Worm (Caenorhabditis elegans) whole organism, L4 larva: ENCODE data around the gene unc-61.

ENCODE experiments used
- T26A8.4 ChIP-seq: fragments of 200-800 bp; sonication (Bioruptor generic); IDR thresholded peaks from 2 replicates; pipeline ENCODE4 v1.3.6; 2022; ENCODE audit warnings: missing genetic modification characterization, missing compliant biosample characterization
- Y48G9A.11 ChIP-seq: fragments of 200-800 bp; sonication (Bioruptor generic); IDR thresholded peaks from 2 replicates; pipeline ENCODE4 v1.3.6; 2022; ENCODE audit warnings: missing genetic modification reagents, missing genetic modification characterization, missing compliant biosample characterization
- Y5F2A.4 ChIP-seq: fragments of 200-800 bp; sonication (Bioruptor generic); optimal IDR thresholded peaks from 2 replicates; lab custom pipeline; 2018; ENCODE audit warnings: mild to moderate bottlenecking, missing genetic modification characterization, missing compliant biosample characterization
- Y75B8A.6 ChIP-seq: fragments of 200-800 bp; sonication (Bioruptor generic); IDR thresholded peaks from 2 replicates; pipeline ENCODE4 v1.3.6; 2022; ENCODE audit warnings: missing genetic modification reagents, missing genetic modification characterization, missing compliant biosample characterization
- ZK546.5 ChIP-seq, 2 experiments: sonication (generic microtip); optimal IDR thresholded peaks; 2 replicates each; lab custom pipeline; 2017; ENCODE audit warnings: missing biosample characterization in 2 of 2, missing genetic modification characterization in 2 of 2
- aha-1 ChIP-seq: fragments of 150-350 bp; peaks from one replicate; lab custom pipeline; 2014; ENCODE audit warnings: missing biosample characterization, missing genetic modification characterization
- arid-1 ChIP-seq: fragments of 200-800 bp; sonication (Bioruptor generic); conservative IDR thresholded peaks from 2 replicates; pipeline ENCODE4 v1.3.6; 2022; ENCODE audit warnings: missing genetic modification reagents, missing genetic modification characterization, missing compliant biosample characterization
- ceh-20 ChIP-seq: fragments of 200-800 bp; sonication (Bioruptor generic); IDR thresholded peaks from 2 replicates; pipeline ENCODE4 v1.3.6; 2022; ENCODE audit warnings: missing genetic modification reagents, missing genetic modification characterization, missing compliant biosample characterization
- ceh-82 ChIP-seq: sonication (generic microtip); optimal IDR thresholded peaks from 2 replicates; lab custom pipeline; 2017; ENCODE audit warnings: missing biosample characterization, missing genetic modification characterization
- daf-12 ChIP-seq: fragments of 150-350 bp; optimal IDR thresholded peaks from 2 replicates; lab custom pipeline; 2014; ENCODE audit warnings: missing biosample characterization, missing genetic modification reagents, missing genetic modification characterization
- daf-16 ChIP-seq, 3 experiments: sonication (generic microtip); optimal IDR thresholded peaks; 2 replicates each; lab custom pipeline; 2016 to 2017; ENCODE audit warnings: missing genetic modification characterization in 3 of 3, missing genetic modification reagents in 3 of 3, mild to moderate bottlenecking in 2 of 3, missing compliant biosample characterization in 2 of 3, missing biosample characterization in 1 of 3, moderate library complexity in 1 of 3
- daf-19 ChIP-seq: fragments of 200-800 bp; sonication (Bioruptor generic); conservative IDR thresholded peaks from 2 replicates; pipeline ENCODE4 v1.3.6; 2022; ENCODE audit warnings: missing genetic modification characterization, missing compliant biosample characterization
- dmd-8 ChIP-seq: fragments of 200-800 bp; sonication (Bioruptor generic); IDR thresholded peaks from 2 replicates; pipeline ENCODE4 v1.3.6; 2022; ENCODE audit warnings: missing genetic modification characterization, missing compliant biosample characterization
- dve-1 ChIP-seq: sonication (generic microtip); optimal IDR thresholded peaks from 2 replicates; lab custom pipeline; 2017; ENCODE audit warnings: antibody characterized with exemption, mild to moderate bottlenecking, missing genetic modification characterization, missing compliant biosample characterization; ENCODE audit not compliant: insufficient read depth
- egl-43 ChIP-seq: fragments of 200-800 bp; sonication (Bioruptor generic); IDR thresholded peaks from 2 replicates; pipeline ENCODE4 v1.3.6; 2022; ENCODE audit warnings: missing genetic modification reagents, missing genetic modification characterization, missing compliant biosample characterization
- gei-8 ChIP-seq: fragments of 200-800 bp; sonication (Bioruptor generic); optimal IDR thresholded peaks from 2 replicates; lab custom pipeline; 2018; ENCODE audit warnings: mild to moderate bottlenecking, missing genetic modification characterization, missing compliant biosample characterization
- hlh-30 ChIP-seq: sonication (generic microtip); optimal IDR thresholded peaks from 2 replicates; lab custom pipeline; 2017; ENCODE audit warnings: antibody characterized with exemption, mild to moderate bottlenecking, missing genetic modification characterization, missing compliant biosample characterization; ENCODE audit not compliant: insufficient read depth
- hmg-1.1 ChIP-seq: fragments of 200-800 bp; sonication (Bioruptor generic); IDR thresholded peaks from 2 replicates; pipeline ENCODE4 v1.3.6; 2022; ENCODE audit warnings: missing genetic modification reagents, missing genetic modification characterization, missing compliant biosample characterization
- jun-1 ChIP-seq: fragments of 150-350 bp; optimal IDR thresholded peaks from 2 replicates; lab custom pipeline; 2014; ENCODE audit warnings: missing biosample characterization, missing genetic modification reagents, missing genetic modification characterization
- lim-7 ChIP-seq: fragments of 200-800 bp; sonication (Bioruptor generic); IDR thresholded peaks from 2 replicates; pipeline ENCODE4 v1.3.6; 2022; ENCODE audit warnings: missing genetic modification characterization, missing compliant biosample characterization
- lin-38 ChIP-seq: fragments of 200-800 bp; sonication (Bioruptor generic); IDR thresholded peaks from 2 replicates; pipeline ENCODE4 v1.3.6; 2022; ENCODE audit warnings: missing genetic modification reagents, missing genetic modification characterization, missing compliant biosample characterization
- lir-3 ChIP-seq: sonication (generic microtip); optimal IDR thresholded peaks from 2 replicates; lab custom pipeline; 2016; ENCODE audit warnings: mild to moderate bottlenecking, missing genetic modification characterization, missing compliant biosample characterization
- lsy-2 ChIP-seq, 2 experiments: fragments of 150-350 bp in 1 of 2; sonication (generic microtip) in 1 of 2; optimal IDR thresholded peaks; 2 replicates each; lab custom pipeline; 2014 to 2017; ENCODE audit warnings: missing biosample characterization in 2 of 2, missing genetic modification characterization in 2 of 2
- madf-5 ChIP-seq, 2 experiments: fragments of 200-800 bp; sonication (Bioruptor generic); IDR thresholded peaks; 2 replicates each; pipeline ENCODE4 v1.3.6; 2022; ENCODE audit warnings: missing compliant biosample characterization in 2 of 2, missing genetic modification characterization in 2 of 2
- mdt-29 ChIP-seq: fragments of 200-800 bp; sonication (Bioruptor generic); IDR thresholded peaks from 2 replicates; pipeline ENCODE4 v1.3.6; 2022; ENCODE audit warnings: missing genetic modification reagents, missing genetic modification characterization, missing compliant biosample characterization
- mep-1 ChIP-seq: fragments of 150-350 bp; sonication (generic microtip); optimal IDR thresholded peaks from 3 replicates; lab custom pipeline; 2014; ENCODE audit warnings: missing biosample characterization, missing genetic modification characterization
- mes-2 ChIP-seq: sonication (generic microtip); optimal IDR thresholded peaks from 2 replicates; lab custom pipeline; 2016; ENCODE audit warnings: missing genotype, mild to moderate bottlenecking, missing genetic modification characterization, missing compliant biosample characterization; ENCODE audit not compliant: poor library complexity, severe bottlenecking
- mxl-2 ChIP-seq: fragments of 200-800 bp; sonication (Bioruptor generic); conservative IDR thresholded peaks from 2 replicates; pipeline ENCODE4 v1.3.6; 2022; ENCODE audit warnings: missing genetic modification reagents, missing genetic modification characterization, missing compliant biosample characterization
- mxl-3 ChIP-seq: fragments of 200-800 bp; sonication (Bioruptor generic); optimal IDR thresholded peaks from 2 replicates; lab custom pipeline; 2018; ENCODE audit warnings: mild to moderate bottlenecking, missing genetic modification characterization, missing compliant biosample characterization
- nhr-102 ChIP-seq: sonication (generic microtip); optimal IDR thresholded peaks from 2 replicates; lab custom pipeline; 2016; ENCODE audit warnings: mild to moderate bottlenecking, missing genetic modification characterization, moderate library complexity, missing compliant biosample characterization
- nhr-28 ChIP-seq: fragments of 150-350 bp; optimal IDR thresholded peaks from 2 replicates; lab custom pipeline; 2014; ENCODE audit warnings: missing biosample characterization, missing genetic modification characterization
- nhr-41 ChIP-seq: fragments of 200-800 bp; sonication (Bioruptor generic); IDR thresholded peaks from 2 replicates; pipeline ENCODE4 v1.3.6; 2022; ENCODE audit warnings: missing genetic modification reagents, missing genetic modification characterization, missing compliant biosample characterization
- nhr-42 ChIP-seq: fragments of 200-800 bp; sonication (Bioruptor generic); IDR thresholded peaks from 2 replicates; pipeline ENCODE4 v1.3.6; 2022; ENCODE audit warnings: missing genetic modification characterization, missing compliant biosample characterization
- nhr-48 ChIP-seq: sonication (generic microtip); optimal IDR thresholded peaks from 2 replicates; lab custom pipeline; 2016; ENCODE audit warnings: mild to moderate bottlenecking, missing genetic modification characterization, missing compliant biosample characterization
- nhr-6 ChIP-seq: fragments of 150-350 bp; optimal IDR thresholded peaks from 2 replicates; lab custom pipeline; 2014; ENCODE audit warnings: missing biosample characterization, missing genetic modification characterization
- nhr-76 ChIP-seq: fragments of 150-350 bp; optimal IDR thresholded peaks from 2 replicates; lab custom pipeline; 2014; ENCODE audit warnings: missing biosample characterization, missing genetic modification characterization
- nhr-77 ChIP-seq: fragments of 150-350 bp; optimal IDR thresholded peaks from 2 replicates; lab custom pipeline; 2014; ENCODE audit warnings: missing biosample characterization, missing genetic modification characterization
- pqm-1 ChIP-seq: sonication (generic microtip); optimal IDR thresholded peaks from 2 replicates; lab custom pipeline; 2017; ENCODE audit warnings: missing biosample characterization, missing genetic modification characterization
- rbr-2 ChIP-seq: sonication (generic microtip); optimal IDR thresholded peaks from 2 replicates; lab custom pipeline; 2016; ENCODE audit warnings: missing genotype, missing genetic modification characterization, missing compliant biosample characterization
- saeg-2 ChIP-seq: fragments of 200-800 bp; sonication (Bioruptor generic); IDR thresholded peaks from 2 replicates; pipeline ENCODE4 v1.3.6; 2022; ENCODE audit warnings: missing genetic modification reagents, missing genetic modification characterization, missing compliant biosample characterization
- set-16 ChIP-seq: fragments of 200-800 bp; sonication (Bioruptor generic); IDR thresholded peaks from 2 replicates; pipeline ENCODE4 v1.3.6; 2022; ENCODE audit warnings: missing genetic modification reagents, missing genetic modification characterization, missing compliant biosample characterization
- snpc-4 ChIP-seq: fragments of 150-350 bp; optimal IDR thresholded peaks from 2 replicates; lab custom pipeline; 2014; ENCODE audit warnings: missing biosample characterization, missing genetic modification characterization
- spr-1 ChIP-seq: sonication (generic microtip); optimal IDR thresholded peaks from 2 replicates; lab custom pipeline; 2016; ENCODE audit warnings: mild to moderate bottlenecking, missing genetic modification characterization, missing compliant biosample characterization
- tag-97 ChIP-seq: fragments of 200-800 bp; sonication (Bioruptor generic); IDR thresholded peaks from 2 replicates; pipeline ENCODE4 v1.3.6; 2022; ENCODE audit warnings: missing genetic modification characterization, missing compliant biosample characterization
- unc-39 ChIP-seq: sonication (generic microtip); optimal IDR thresholded peaks from 2 replicates; lab custom pipeline; 2017; ENCODE audit warnings: missing biosample characterization, missing genetic modification characterization
- vab-7 ChIP-seq: fragments of 200-800 bp; sonication (Bioruptor generic); IDR thresholded peaks from 2 replicates; pipeline ENCODE4 v1.3.6; 2022; ENCODE audit warnings: missing genetic modification reagents, missing genetic modification characterization, missing compliant biosample characterization
- zag-1 ChIP-seq: fragments of 150-350 bp; optimal IDR thresholded peaks from 2 replicates; lab custom pipeline; 2014; ENCODE audit warnings: missing biosample characterization, missing genetic modification characterization
- zip-11 ChIP-seq: fragments of 200-800 bp; sonication (Bioruptor generic); IDR thresholded peaks from 2 replicates; pipeline ENCODE4 v1.3.6; 2022; ENCODE audit warnings: missing genetic modification characterization, missing compliant biosample characterization
- zip-2 ChIP-seq: fragments of 150-350 bp; optimal IDR thresholded peaks from 2 replicates; lab custom pipeline; 2014; ENCODE audit warnings: missing biosample characterization, missing genetic modification characterization
- ztf-7 ChIP-seq: fragments of 150-350 bp; optimal IDR thresholded peaks from 2 replicates; lab custom pipeline; 2014; ENCODE audit warnings: missing biosample characterization, missing genetic modification characterization

unc-61 gene

ce11 chrV:14696604-14697307 lies 37.3 kb downstream of the unc-61 start, which contains the start of gene unc-112 (continued):
- TF ChIP-seq rbr-2 (tag; lab: Kevin White, UChicago): peak; percentile 69
- TF ChIP-seq lin-38: peak; percentile 64
- TF ChIP-seq Y48G9A.11 (GFP tag; lab: Robert Waterston, UW): no peak
- TF ChIP-seq hmg-1.1 (GFP tag; lab: Robert Waterston, UW): peak; percentile 83
- TF ChIP-seq zip-11: no peak
- no peak for TF ChIP-seq ceh-82
- no peak for TF ChIP-seq daf-19
- peak; percentile 45 for TF ChIP-seq set-16 (GFP tag; lab: Robert Waterston, UW)
- peak; percentile 54 for TF ChIP-seq nhr-77 (tag; lab: Kevin White, UChicago)
- TF ChIP-seq hlh-30: peak; percentile 67
- peak; percentile 85 for TF ChIP-seq mxl-3 (GFP tag; lab: Kevin White, UChicago)
- TF ChIP-seq mdt-29: no peak
- no peak for TF ChIP-seq ZK546.5 (tag; optimal IDR thresholded peaks at IDR 0.05; lab: Kevin White, UChicago)
- TF ChIP-seq mes-2 (tag; lab: Kevin White, UChicago): peak; percentile 61
- peak; percentile 44 to 82 for TF ChIP-seq lsy-2 (tag; optimal IDR thresholded peaks at IDR 0.05; lab: Kevin White, UChicago)
- no peak for TF ChIP-seq Y5F2A.4 (GFP tag; lab: Kevin White, UChicago)
- no peak for TF ChIP-seq Y75B8A.6 (GFP tag; lab: Robert Waterston, UW)
- TF ChIP-seq tag-97 (GFP tag; lab: Robert Waterston, UW): no peak
- TF ChIP-seq unc-39 (tag; lab: Kevin White, UChicago): no peak
- TF ChIP-seq T26A8.4: peak; percentile 24; the same call in 1 of the 2 replicates
- peak; percentile 25 for TF ChIP-seq nhr-48 (tag; lab: Kevin White, UChicago)
- TF ChIP-seq dve-1 (tag; lab: Kevin White, UChicago): peak; percentile 84
- 0 out of 2 replicates have a peak, but pooled peaks have one; percentile 19 for TF ChIP-seq arid-1
- TF ChIP-seq pqm-1 (tag; lab: Kevin White, UChicago): peak; percentile 84
- TF ChIP-seq nhr-28 (tag; lab: Kevin White, UChicago): peak; percentile 90
- TF ChIP-seq spr-1: peak; percentile 53
- no peak for TF ChIP-seq mxl-2 (GFP tag; lab: Robert Waterston, UW)
- TF ChIP-seq nhr-42 (GFP tag; lab: Robert Waterston, UW): no peak
- no peak for TF ChIP-seq lir-3
- TF ChIP-seq daf-12 (tag; lab: Kevin White, UChicago): no peak
- peak; percentile 98 for TF ChIP-seq nhr-6 (tag; lab: Kevin White, UChicago)
- no peak for TF ChIP-seq snpc-4 (tag; lab: Kevin White, UChicago)
- TF ChIP-seq nhr-76 (tag; lab: Kevin White, UChicago): no peak
- no peak for TF ChIP-seq saeg-2
- TF ChIP-seq mep-1 (tag; lab: Kevin White, UChicago): peak; percentile 94
- no peak for TF ChIP-seq dmd-8 (GFP tag; lab: Robert Waterston, UW)
- 0 out of 4 replicates have a peak, but pooled peaks of 1 of the 2 experiments have one; percentile 9 for TF ChIP-seq madf-5 (GFP tag; IDR thresholded peaks at IDR 0.05; lab: Robert Waterston, UW)
- TF ChIP-seq daf-16 (GFP tag; optimal IDR thresholded peaks at IDR 0.05; lab: Kevin White, UChicago): peak in 1 of 2 experiments; percentile 71
- TF ChIP-seq daf-16 (tag; optimal IDR thresholded peaks at IDR 0.05; lab: Kevin White, UChicago): no peak
- TF ChIP-seq nhr-102 (tag; lab: Kevin White, UChicago): no peak
- peak; percentile 14 for TF ChIP-seq gei-8
- TF ChIP-seq jun-1 (tag; lab: Kevin White, UChicago): peak; percentile 45
- peak; percentile 98 for TF ChIP-seq aha-1 (tag; lab: Kevin White, UChicago)
- no peak for TF ChIP-seq vab-7
- no peak for TF ChIP-seq lim-7
- TF ChIP-seq zip-2 (tag; lab: Kevin White, UChicago): no peak
- no peak for TF ChIP-seq nhr-41 (GFP tag; lab: Robert Waterston, UW)
- no peak for TF ChIP-seq ceh-20 (GFP tag; lab: Robert Waterston, UW)
- TF ChIP-seq egl-43: peak; percentile 70; the same call in 1 of the 2 replicates
- no peak for TF ChIP-seq ztf-7 (tag; lab: Kevin White, UChicago)
- no peak for TF ChIP-seq zag-1 (tag; lab: Kevin White, UChicago)
